Worm (Caenorhabditis elegans) whole organism, young adult: ENCODE results near the gene irld-21.

Source experiments
- B0035.1 ChIP-seq: sonication (generic microtip); optimal IDR thresholded peaks from 2 replicates; lab custom pipeline; 2016; ENCODE audit warnings: missing genetic modification characterization, mild to moderate bottlenecking, missing compliant biosample characterization, missing genotype, missing genetic modification reagents
- B0336.3 ChIP-seq: fragments of 200-800 bp; sonication (Bioruptor generic); IDR thresholded peaks from 2 replicates; pipeline ENCODE4 v1.3.6; 2022; ENCODE audit warnings: missing genetic modification characterization, missing compliant biosample characterization
- F10E7.11 ChIP-seq: sonication (generic microtip); optimal IDR thresholded peaks from 2 replicates; lab custom pipeline; 2017; ENCODE audit warnings: mild to moderate bottlenecking, missing genetic modification characterization, moderate library complexity, missing compliant biosample characterization
- F37B4.10 ChIP-seq: fragments of 200-800 bp; sonication (Bioruptor generic); IDR thresholded peaks from 2 replicates; pipeline ENCODE4 v1.3.6; 2022; ENCODE audit warnings: missing genetic modification characterization, missing compliant biosample characterization
- F57A8.1 ChIP-seq: fragments of 200-800 bp; sonication (Bioruptor generic); optimal IDR thresholded peaks from 2 replicates; lab custom pipeline; 2018; ENCODE audit warnings: mild to moderate bottlenecking, missing genetic modification characterization, moderate library complexity, missing compliant biosample characterization
- F57C9.4 ChIP-seq: sonication (generic microtip); optimal IDR thresholded peaks from 2 replicates; lab custom pipeline; 2017; ENCODE audit warnings: mild to moderate bottlenecking, missing genetic modification characterization, missing compliant biosample characterization
- K12H6.12 ChIP-seq: fragments of 200-800 bp; sonication (Bioruptor generic); optimal IDR thresholded peaks from 2 replicates; lab custom pipeline; 2018; ENCODE audit warnings: mild to moderate bottlenecking, missing genetic modification characterization, missing compliant biosample characterization
- Y53F4B.3 ChIP-seq: fragments of 200-800 bp; sonication (Bioruptor generic); IDR thresholded peaks from 2 replicates; pipeline ENCODE4 v1.3.6; 2022; ENCODE audit warnings: missing genetic modification reagents, missing genetic modification characterization, missing compliant biosample characterization
- Y95B8A.8 ChIP-seq: fragments of 200-800 bp; sonication (Bioruptor generic); IDR thresholded peaks from 2 replicates; pipeline ENCODE4 v1.3.6; 2022; ENCODE audit warnings: missing genetic modification reagents, missing genetic modification characterization, missing compliant biosample characterization
- akir-1 ChIP-seq: fragments of 200-800 bp; sonication (Bioruptor generic); optimal IDR thresholded peaks from 2 replicates; lab custom pipeline; 2018; ENCODE audit warnings: mild to moderate bottlenecking, missing genetic modification characterization, moderate library complexity, missing compliant biosample characterization
- attf-3 ChIP-seq: fragments of 200-800 bp; sonication (Bioruptor generic); conservative IDR thresholded peaks from 2 replicates; pipeline ENCODE4 v1.3.6; 2022; ENCODE audit warnings: missing genetic modification reagents, missing genetic modification characterization, missing compliant biosample characterization
- bed-1 ChIP-seq: fragments of 200-800 bp; sonication (Bioruptor generic); IDR thresholded peaks from 2 replicates; pipeline ENCODE4 v1.3.6; 2022; ENCODE audit warnings: missing genetic modification reagents, missing genetic modification characterization, missing compliant biosample characterization
- ccch-3 ChIP-seq: fragments of 200-800 bp; sonication (Bioruptor generic); optimal IDR thresholded peaks from 2 replicates; lab custom pipeline; 2018; ENCODE audit warnings: mild to moderate bottlenecking, missing genetic modification characterization, missing compliant biosample characterization
- cebp-2 ChIP-seq: fragments of 200-800 bp; sonication (Bioruptor generic); IDR thresholded peaks from 2 replicates; pipeline ENCODE4 v1.3.6; 2022; ENCODE audit warnings: missing genetic modification characterization, missing compliant biosample characterization
- efl-1 ChIP-seq: fragments of 150-350 bp; optimal IDR thresholded peaks from 2 replicates; lab custom pipeline; 2014; ENCODE audit warnings: missing biosample characterization, missing genetic modification reagents, missing genetic modification characterization
- egl-44 ChIP-seq: fragments of 200-800 bp; sonication (Bioruptor generic); IDR thresholded peaks from 2 replicates; pipeline ENCODE4 v1.3.6; 2022; ENCODE audit warnings: missing genetic modification reagents, missing genetic modification characterization, missing compliant biosample characterization
- egrh-3 ChIP-seq: fragments of 200-800 bp; sonication (Bioruptor generic); IDR thresholded peaks from 2 replicates; pipeline ENCODE4 v1.3.6; 2022; ENCODE audit warnings: missing genetic modification reagents, missing genetic modification characterization, missing compliant biosample characterization
- fkh-3 ChIP-seq: sonication (generic microtip); optimal IDR thresholded peaks from 2 replicates; lab custom pipeline; 2016; ENCODE audit warnings: mild to moderate bottlenecking, missing genetic modification characterization, missing compliant biosample characterization
- hmg-1.2 ChIP-seq: fragments of 200-800 bp; sonication (Bioruptor generic); IDR thresholded peaks from 2 replicates; pipeline ENCODE4 v1.3.6; 2022; ENCODE audit warnings: missing genetic modification reagents, missing genetic modification characterization, missing compliant biosample characterization
- lag-1 ChIP-seq: fragments of 200-800 bp; sonication (Bioruptor generic); IDR thresholded peaks from 2 replicates; pipeline ENCODE4 v1.3.6; 2022; ENCODE audit warnings: missing genetic modification reagents, missing genetic modification characterization, missing compliant biosample characterization
- let-526 ChIP-seq: fragments of 200-800 bp; sonication (Bioruptor generic); IDR thresholded peaks from 2 replicates; pipeline ENCODE4 v1.3.6; 2022; ENCODE audit warnings: missing genetic modification reagents, missing genetic modification characterization, missing compliant biosample characterization
- lsl-1 ChIP-seq: fragments of 200-800 bp; sonication (Bioruptor generic); optimal IDR thresholded peaks from 2 replicates; lab custom pipeline; 2018; ENCODE audit warnings: mild to moderate bottlenecking, missing genetic modification characterization, moderate library complexity, missing compliant biosample characterization
- madf-10 ChIP-seq: sonication (generic microtip); optimal IDR thresholded peaks from 2 replicates; lab custom pipeline; 2016; ENCODE audit warnings: mild to moderate bottlenecking, missing genetic modification characterization, missing compliant biosample characterization
- madf-6 ChIP-seq: fragments of 200-800 bp; sonication (Bioruptor generic); IDR thresholded peaks from 2 replicates; pipeline ENCODE4 v1.3.6; 2022; ENCODE audit warnings: missing genetic modification reagents, missing genetic modification characterization, missing compliant biosample characterization
- madf-8 ChIP-seq: fragments of 200-800 bp; sonication (Bioruptor generic); conservative IDR thresholded peaks from 2 replicates; pipeline ENCODE4 v1.3.6; 2022; ENCODE audit warnings: missing genetic modification reagents, missing genetic modification characterization, missing compliant biosample characterization
- nfya-1 ChIP-seq: sonication (generic microtip); optimal IDR thresholded peaks from 2 replicates; lab custom pipeline; 2017; ENCODE audit warnings: antibody characterized with exemption, missing compliant biosample characterization, missing genetic modification characterization, borderline replicate concordance; ENCODE audit not compliant: insufficient read depth
- nfyb-1 ChIP-seq: fragments of 200-800 bp; sonication (Bioruptor generic); IDR thresholded peaks from 2 replicates; pipeline ENCODE4 v1.3.6; 2022; ENCODE audit warnings: missing genetic modification reagents, missing genetic modification characterization, missing compliant biosample characterization
- nhr-90 ChIP-seq: sonication (generic microtip); optimal IDR thresholded peaks from 2 replicates; lab custom pipeline; 2016; ENCODE audit warnings: missing genotype, mild to moderate bottlenecking, missing genetic modification characterization, missing compliant biosample characterization
- ztf-22 ChIP-seq: fragments of 200-800 bp; sonication (Bioruptor generic); optimal IDR thresholded peaks from 2 replicates; lab custom pipeline; 2018; ENCODE audit warnings: mild to moderate bottlenecking, missing genetic modification characterization, moderate library complexity, missing compliant biosample characterization
- ztf-26 ChIP-seq: sonication (generic microtip); optimal IDR thresholded peaks from 2 replicates; lab custom pipeline; 2017; ENCODE audit warnings: missing genetic modification characterization, missing compliant biosample characterization

Gene irld-21

DNA sequence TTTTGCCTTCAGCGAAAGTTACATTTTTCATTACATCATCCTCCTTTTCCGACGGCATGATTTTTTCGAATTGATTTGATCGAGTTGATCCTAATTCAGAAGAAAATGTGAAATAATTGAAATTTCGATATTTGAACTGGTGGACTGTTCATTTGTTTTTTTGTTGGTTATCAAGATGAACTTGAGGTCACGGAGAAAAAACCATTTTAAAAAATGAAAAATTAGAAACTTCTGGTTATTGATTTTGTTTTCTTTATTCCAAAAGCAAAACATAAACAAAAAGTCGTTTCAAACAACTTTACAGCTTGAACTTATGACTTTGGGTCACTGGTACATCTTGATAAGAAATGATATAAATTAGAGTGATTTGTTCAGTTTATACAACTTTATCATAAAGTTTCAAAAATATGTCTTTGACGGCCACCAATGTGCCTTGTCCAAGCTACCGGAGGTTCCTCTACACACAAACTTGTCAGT is 47.0 kb downstream of the irld-21 start, which contains the start of the genes ttbk-4 and W01B6.4:
ttbk-4 (minus strand) TSS at position 101 of the 477 bp plus-strand sequence.
W01B6.4 (plus strand) TSS at position 427 of the 477 bp plus-strand sequence.
- TF ChIP-seq B0035.1 (tag; lab: Kevin White, UChicago), result no peak
- no peak for TF ChIP-seq nfya-1 (tag; lab: Kevin White, UChicago)
- TF ChIP-seq egrh-3, result no peak
- TF ChIP-seq madf-8 (GFP tag; lab: Robert Waterston, UW), result no peak
- TF ChIP-seq fkh-3 (tag; lab: Kevin White, UChicago), result no peak
- no peak for TF ChIP-seq ztf-22 (GFP tag; lab: Kevin White, UChicago)
- TF ChIP-seq B0336.3 (GFP tag; lab: Robert Waterston, UW), result no peak
- no peak for TF ChIP-seq F37B4.10 (GFP tag; lab: Robert Waterston, UW)
- no peak for TF ChIP-seq Y95B8A.8 (GFP tag; lab: Robert Waterston, UW)
- no peak for TF ChIP-seq lag-1
- TF ChIP-seq K12H6.12, result no peak
- TF ChIP-seq F10E7.11 (tag; lab: Kevin White, UChicago), result no peak
- no peak for TF ChIP-seq F57C9.4 (tag; lab: Kevin White, UChicago)
- no peak for TF ChIP-seq lsl-1 (GFP tag; lab: Kevin White, UChicago)
- no peak for TF ChIP-seq attf-3 (GFP tag; lab: Robert Waterston, UW)
- no peak for TF ChIP-seq madf-10
- TF ChIP-seq Y53F4B.3, result no peak
- no peak for TF ChIP-seq hmg-1.2 (GFP tag; lab: Robert Waterston, UW)
- no peak for TF ChIP-seq let-526 (GFP tag; lab: Robert Waterston, UW)

- TF ChIP-seq akir-1 (GFP tag; lab: Kevin White, UChicago) (no peak), nfyb-1 (GFP tag; lab: Robert Waterston, UW) (no peak), nhr-90 (tag; lab: Kevin White, UChicago) (no peak), ccch-3 (no peak), bed-1 (GFP tag; lab: Robert Waterston, UW) (no peak), F57A8.1 (GFP tag; lab: Kevin White, UChicago) (no peak), egl-44 (GFP tag; lab: Robert Waterston, UW) (no peak), cebp-2 (GFP tag; lab: Robert Waterston, UW) (no peak), lsl-1 (GFP tag; lab: Kevin White, UChicago) (no peak), ztf-26 (tag; lab: Kevin White, UChicago) (no peak)
These were observed 49.6 kb downstream of the irld-21 start, which contains the start of gene W01B6.3 for ce11 chrIV:10072527-10072926. Gene W01B6.3 (minus strand): TSS chrIV:10072627.

ce11 chrIV:10071121-10071520 is 51.0 kb downstream of the irld-21 start:
- peak; percentile 38; the same call in 1 of the 2 replicates for TF ChIP-seq madf-8 (GFP tag; lab: Robert Waterston, UW)
- peak; percentile 42 for TF ChIP-seq efl-1 (GFP tag; lab: Kevin White, UChicago)
- TF ChIP-seq madf-6 (GFP tag; lab: Robert Waterston, UW), result peak; percentile 75
- peak; percentile 57; the same call in 1 of the 2 replicates for TF ChIP-seq egrh-3
